Worm (Caenorhabditis elegans) whole organism, L3 larva: ENCODE results near the gene C04C3.9.

ENCODE experiments used
- R02D3.7 ChIP-seq: fragments of 150-350 bp; optimal IDR thresholded peaks from 2 replicates; lab custom pipeline; 2014; ENCODE audit warnings: missing biosample characterization, missing genetic modification characterization
- ZK546.5 ChIP-seq: sonication (generic microtip); optimal IDR thresholded peaks from 2 replicates; lab custom pipeline; 2017; ENCODE audit warnings: missing biosample characterization, missing genetic modification characterization
- aly-2 ChIP-seq: fragments of 150-350 bp; optimal IDR thresholded peaks from 2 replicates; lab custom pipeline; 2014; ENCODE audit warnings: missing biosample characterization, missing genetic modification characterization
- ceh-82 ChIP-seq: fragments of 150-350 bp; optimal IDR thresholded peaks from 2 replicates; lab custom pipeline; 2014; ENCODE audit warnings: missing biosample characterization, missing genetic modification characterization
- ceh-9 ChIP-seq: sonication (generic microtip); optimal IDR thresholded peaks from 2 replicates; lab custom pipeline; 2018; ENCODE audit warnings: missing biosample characterization, missing genetic modification characterization
- daf-12 ChIP-seq: fragments of 150-350 bp; optimal IDR thresholded peaks from 2 replicates; lab custom pipeline; 2014; ENCODE audit warnings: missing biosample characterization, missing genetic modification reagents, missing genetic modification characterization
- egl-27 ChIP-seq: sonication (generic microtip); optimal IDR thresholded peaks from 4 replicates; lab custom pipeline; 2017; ENCODE audit warnings: missing biosample characterization, missing genetic modification reagents, missing genetic modification characterization
- jun-1 ChIP-seq: fragments of 150-350 bp; optimal IDR thresholded peaks from 2 replicates; lab custom pipeline; 2014; ENCODE audit warnings: missing biosample characterization, missing genetic modification reagents, missing genetic modification characterization
- nhr-11 ChIP-seq: fragments of 150-350 bp; optimal IDR thresholded peaks from 2 replicates; lab custom pipeline; 2014; ENCODE audit warnings: missing biosample characterization, missing genetic modification characterization
- nhr-237 ChIP-seq: fragments of 150-350 bp; optimal IDR thresholded peaks from 2 replicates; lab custom pipeline; 2014; ENCODE audit warnings: missing biosample characterization, missing genetic modification characterization
- nhr-77 ChIP-seq: fragments of 150-350 bp; optimal IDR thresholded peaks from 2 replicates; lab custom pipeline; 2014; ENCODE audit warnings: missing biosample characterization, missing genetic modification characterization
- pha-4 ChIP-seq: fragments of 150-350 bp; optimal IDR thresholded peaks from 2 replicates; lab custom pipeline; 2014; ENCODE audit warnings: missing biosample characterization, missing genetic modification reagents, missing genetic modification characterization
- snpc-4 ChIP-seq: fragments of 150-350 bp; optimal IDR thresholded peaks from 2 replicates; lab custom pipeline; 2014; ENCODE audit warnings: missing biosample characterization, missing genetic modification characterization
- zag-1 ChIP-seq: fragments of 150-350 bp; optimal IDR thresholded peaks from 2 replicates; lab custom pipeline; 2014; ENCODE audit warnings: missing biosample characterization, missing genetic modification characterization

DNA sequence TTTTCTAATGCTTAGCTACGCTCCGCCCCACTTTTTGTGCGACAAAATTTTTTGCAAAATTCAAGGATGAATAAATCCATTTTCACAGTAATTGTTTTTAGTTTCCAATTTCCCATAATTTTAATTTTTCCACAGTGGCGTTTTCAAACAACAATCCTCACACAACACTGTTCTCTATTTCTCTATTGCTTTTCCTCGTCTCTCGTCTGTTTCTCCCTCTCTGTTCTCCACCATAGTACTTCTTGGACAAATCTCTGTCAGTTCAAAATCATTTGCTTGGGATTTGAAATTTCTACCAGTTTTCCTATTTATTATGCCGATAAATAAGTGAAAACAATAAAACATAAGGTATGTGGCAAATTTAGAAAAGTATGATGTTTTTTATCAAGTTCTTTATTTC lies 34.9 kb upstream of the C04C3.9 start, which contains the start of gene F58E2.4:
- no peak for TF ChIP-seq ceh-82
- TF ChIP-seq egl-27 (tag; lab: Kevin White, UChicago), result no peak
- TF ChIP-seq snpc-4 (tag; lab: Kevin White, UChicago), result no peak
- no peak for TF ChIP-seq R02D3.7 (tag; lab: Kevin White, UChicago)
- no peak for TF ChIP-seq aly-2 (tag; lab: Kevin White, UChicago)
- TF ChIP-seq pha-4 (tag; lab: Kevin White, UChicago), result no peak
- no peak for TF ChIP-seq ZK546.5 (tag; lab: Kevin White, UChicago)
- TF ChIP-seq zag-1 (tag; lab: Kevin White, UChicago), result no peak
- no peak for TF ChIP-seq nhr-77
- no peak for TF ChIP-seq ceh-9 (tag; lab: Kevin White, UChicago)
- TF ChIP-seq daf-12 (tag; lab: Kevin White, UChicago), result no peak
- no peak for TF ChIP-seq nhr-11 (tag; lab: Kevin White, UChicago)
- no peak for TF ChIP-seq nhr-237 (tag; lab: Kevin White, UChicago)
- TF ChIP-seq jun-1 (tag; lab: Kevin White, UChicago), result no peak
